Worm (Caenorhabditis elegans): ENCODE results near the gene Y48G9A.7.

- no peak for TF ChIP-seq lin-11 (tag; optimal IDR thresholded peaks at IDR 0.05)
- no peak for TF ChIP-seq pqm-1 (tag; optimal IDR thresholded peaks at IDR 0.05)
- TF ChIP-seq ceh-14 (tag; optimal IDR thresholded peaks at IDR 0.05) = no peak
- no peak for TF ChIP-seq nfya-1 (tag; optimal IDR thresholded peaks at IDR 0.05)
- TF ChIP-seq unc-3 (GFP tag; conservative IDR thresholded peaks at IDR 0.05) = no peak
- TF ChIP-seq unc-3 (tag; optimal IDR thresholded peaks at IDR 0.05) = no peak
- TF ChIP-seq ets-4 (tag; optimal IDR thresholded peaks at IDR 0.05) = no peak
- no peak for TF ChIP-seq C38D4.7 (GFP tag; optimal IDR thresholded peaks at IDR 0.05)
- TF ChIP-seq ref-2 (tag; optimal IDR thresholded peaks at IDR 0.05) = no peak
- no peak for TF ChIP-seq ama-1 (optimal IDR thresholded peaks at IDR 0.05)
- no peak for TF ChIP-seq dmd-4 (tag; optimal IDR thresholded peaks at IDR 0.05; ENCODE audit: borderline replicate concordance)
- TF ChIP-seq hlh-30 (tag; optimal IDR thresholded peaks at IDR 0.05; ENCODE audit: insufficient read depth) = no peak
- no peak for TF ChIP-seq nhr-11 (tag; optimal IDR thresholded peaks at IDR 0.05)
Observed at ce11 chrIII:2150555-2150954, 40.2 kb downstream of the Y48G9A.7 start.

Data from whole organism, late embryonic.